Fruit fly (Drosophila melanogaster) whole organism, embryonic: ENCODE data around the gene Mcad.

Experiments used
- Asciz ChIP-seq: fragments of 200-800 bp; sonication (Bioruptor generic); optimal IDR thresholded peaks from 2 replicates; lab custom pipeline; 2017; ENCODE audit warnings: missing biosample characterization, mild to moderate bottlenecking, missing genetic modification characterization, missing genetic modification reagents
- Atf6 ChIP-seq: fragments of 200-800 bp; sonication (Bioruptor generic); IDR thresholded peaks from 2 replicates; pipeline ENCODE4 v1.3.6; 2022; ENCODE audit warnings: missing biosample characterization, missing genetic modification characterization
- CG10654 ChIP-seq: fragments of 200-800 bp; sonication (Bioruptor generic); optimal IDR thresholded peaks from 2 replicates; lab custom pipeline; 2016; ENCODE audit warnings: missing biosample characterization, missing genetic modification characterization
- CG11456 ChIP-seq: fragments of 200-800 bp; sonication (Bioruptor generic); IDR thresholded peaks from 3 replicates; pipeline ENCODE4 v1.3.6; 2022; ENCODE audit warnings: missing biosample characterization, missing genetic modification characterization
- CG11696 ChIP-seq: fragments of 200-800 bp; sonication (Bioruptor generic); IDR thresholded peaks from 2 replicates; pipeline ENCODE4 v1.3.6; 2022; ENCODE audit warnings: missing biosample characterization, missing genetic modification characterization
- CG12236 ChIP-seq: fragments of 200-800 bp; sonication (Bioruptor generic); optimal IDR thresholded peaks from 2 replicates; lab custom pipeline; 2016; ENCODE audit warnings: missing biosample characterization, missing genetic modification characterization
- CG13296 ChIP-seq: fragments of 200-800 bp; sonication (Bioruptor generic); optimal IDR thresholded peaks from 3 replicates; lab custom pipeline; 2018; ENCODE audit warnings: missing biosample characterization, mild to moderate bottlenecking, missing genetic modification characterization
- CG13775 ChIP-seq: fragments of 200-800 bp; sonication (Bioruptor generic); optimal IDR thresholded peaks from 3 replicates; lab custom pipeline; 2017; ENCODE audit warnings: missing biosample characterization, mild to moderate bottlenecking, missing genetic modification characterization
- CG16815 ChIP-seq: fragments of 200-800 bp; sonication (Bioruptor generic); optimal IDR thresholded peaks from 3 replicates; lab custom pipeline; 2017; ENCODE audit warnings: missing biosample characterization, mild to moderate bottlenecking, missing genetic modification characterization
- CG17612 ChIP-seq: fragments of 200-800 bp; sonication (Bioruptor generic); IDR thresholded peaks from 2 replicates; pipeline ENCODE4 v1.3.6; 2022; ENCODE audit warnings: missing biosample characterization, missing genetic modification characterization
- CG17802 ChIP-seq: fragments of 200-800 bp; sonication (Bioruptor generic); optimal IDR thresholded peaks from 2 replicates; lab custom pipeline; 2018; ENCODE audit warnings: missing biosample characterization, mild to moderate bottlenecking, missing genetic modification characterization, moderate library complexity
- CG18599 ChIP-seq: fragments of 200-800 bp; sonication (Bioruptor generic); optimal IDR thresholded peaks from 3 replicates; lab custom pipeline; 2017; ENCODE audit warnings: missing biosample characterization, missing genetic modification characterization, mild to moderate bottlenecking, moderate library complexity, missing genetic modification reagents
- CG2199 ChIP-seq: fragments of 200-800 bp; sonication (Bioruptor generic); IDR thresholded peaks from 3 replicates; pipeline ENCODE4 v1.3.6; 2022; ENCODE audit warnings: missing biosample characterization, missing genetic modification characterization
- CG31365 ChIP-seq: fragments of 200-800 bp; sonication (Bioruptor generic); optimal IDR thresholded peaks from 2 replicates; lab custom pipeline; 2018; ENCODE audit warnings: missing biosample characterization, mild to moderate bottlenecking, missing genetic modification characterization
- CG3847 ChIP-seq: fragments of 200-800 bp; sonication (Bioruptor generic); IDR thresholded peaks from 2 replicates; pipeline ENCODE4 v1.3.6; 2022; ENCODE audit warnings: missing biosample characterization, missing genetic modification characterization
- CG5180 ChIP-seq: fragments of 200-800 bp; sonication (Bioruptor generic); optimal IDR thresholded peaks from 3 replicates; lab custom pipeline; 2017; ENCODE audit warnings: missing biosample characterization, missing genetic modification characterization, mild to moderate bottlenecking, moderate library complexity, missing genetic modification reagents
- CG6175 ChIP-seq: fragments of 200-800 bp; sonication (Bioruptor generic); IDR thresholded peaks from 3 replicates; pipeline ENCODE4 v1.3.6; 2022; ENCODE audit warnings: missing biosample characterization, missing genetic modification characterization
- CG6272 ChIP-seq: fragments of 200-800 bp; sonication (Bioruptor generic); IDR thresholded peaks from 2 replicates; pipeline ENCODE4 v1.3.6; 2022; ENCODE audit warnings: missing biosample characterization, missing genetic modification characterization
- Deaf1 ChIP-seq: fragments of 200-800 bp; optimal IDR thresholded peaks from 3 replicates; lab custom pipeline; 2019; ENCODE audit warnings: missing biosample characterization, mild to moderate bottlenecking, missing genetic modification characterization, moderate library complexity
- H2.0 ChIP-seq: fragments of 200-800 bp; sonication (Bioruptor generic); IDR thresholded peaks from 2 replicates; pipeline ENCODE4 v1.3.6; 2022; ENCODE audit warnings: missing biosample characterization, missing genetic modification characterization
- Hr78 ChIP-seq, 2 experiments: fragments of 200-800 bp in 1 of 2; fragments of >200 bp in 1 of 2; sonication (Bioruptor generic) in 1 of 2; optimal IDR thresholded peaks; 2 replicates each; lab custom pipeline; 2017 to 2019; ENCODE audit warnings: missing biosample characterization in 2 of 2, missing genetic modification characterization in 2 of 2, mild to moderate bottlenecking in 1 of 2, moderate library complexity in 1 of 2
- Jarid2 ChIP-seq: fragments of 200-800 bp; sonication (Bioruptor generic); optimal IDR thresholded peaks from 3 replicates; lab custom pipeline; 2017; ENCODE audit warnings: mild to moderate bottlenecking, missing biosample characterization, missing genetic modification reagents, missing genetic modification characterization
- NfI ChIP-seq: fragments of 200-800 bp; sonication (Bioruptor generic); optimal IDR thresholded peaks from 3 replicates; lab custom pipeline; 2018; ENCODE audit warnings: missing biosample characterization, mild to moderate bottlenecking, missing genetic modification characterization, moderate library complexity
- Sry-δ ChIP-seq: fragments of 200-800 bp; sonication (Bioruptor generic); optimal IDR thresholded peaks from 2 replicates; lab custom pipeline; 2016; ENCODE audit warnings: missing biosample characterization, missing genetic modification characterization
- Trl ChIP-seq, 3 experiments: fragments of >200 bp in 2 of 3; fragments of 200-800 bp in 1 of 3; sonication (Bioruptor generic) in 1 of 3; optimal IDR thresholded peaks; 2 replicates in 1 of 3; 3 replicates in 2 of 3; lab custom pipeline; 2016 to 2017; ENCODE audit warnings: missing biosample characterization in 1 of 3, missing genetic modification characterization in 1 of 3
- Xrp1 ChIP-seq: fragments of 200-800 bp; sonication (Bioruptor generic); IDR thresholded peaks from 2 replicates; pipeline ENCODE4 v1.3.6; 2022; ENCODE audit warnings: missing biosample characterization, missing genetic modification characterization
- abd-A ChIP-seq: fragments of 200-800 bp; sonication (Bioruptor generic); optimal IDR thresholded peaks from 3 replicates; lab custom pipeline; 2019; ENCODE audit warnings: missing biosample characterization, mild to moderate bottlenecking, missing genetic modification characterization, moderate library complexity
- btn ChIP-seq: fragments of 200-800 bp; sonication (Bioruptor generic); optimal IDR thresholded peaks from 2 replicates; lab custom pipeline; 2016; ENCODE audit warnings: missing biosample characterization, missing genetic modification characterization
- cas ChIP-seq: fragments of 200-800 bp; sonication (Bioruptor generic); IDR thresholded peaks from 2 replicates; pipeline ENCODE4 v1.3.6; 2022; ENCODE audit warnings: missing biosample characterization, missing genetic modification characterization
- dati ChIP-seq: fragments of 200-800 bp; sonication (Bioruptor generic); IDR thresholded peaks from 2 replicates; pipeline ENCODE4 v1.3.6; 2022; ENCODE audit warnings: missing biosample characterization, missing genetic modification characterization
- dimm ChIP-seq: fragments of 200-800 bp; sonication (Bioruptor generic); IDR thresholded peaks from 2 replicates; pipeline ENCODE4 v1.3.6; 2022; ENCODE audit warnings: missing biosample characterization, missing genetic modification characterization
- dm ChIP-seq: fragments of 200-800 bp; sonication (Bioruptor generic); optimal IDR thresholded peaks from 3 replicates; lab custom pipeline; 2016; ENCODE audit warnings: missing biosample characterization, missing genetic modification characterization
- dmrt11E ChIP-seq: fragments of 200-800 bp; sonication (Bioruptor generic); optimal IDR thresholded peaks from 3 replicates; lab custom pipeline; 2018; ENCODE audit warnings: missing biosample characterization, mild to moderate bottlenecking, missing genetic modification characterization, moderate library complexity
- exex ChIP-seq: fragments of 200-800 bp; sonication (Bioruptor generic); optimal IDR thresholded peaks from 4 replicates; lab custom pipeline; 2018; ENCODE audit warnings: missing biosample characterization, mild to moderate bottlenecking, missing genetic modification characterization, moderate library complexity
- gsb-n ChIP-seq: fragments of 200-800 bp; sonication (Bioruptor generic); optimal IDR thresholded peaks from 3 replicates; lab custom pipeline; 2018; ENCODE audit warnings: missing biosample characterization, mild to moderate bottlenecking, missing genetic modification characterization
- hbn ChIP-seq: fragments of 200-800 bp; sonication (Bioruptor generic); IDR thresholded peaks from 2 replicates; pipeline ENCODE4 v1.3.6; 2022; ENCODE audit warnings: missing biosample characterization, missing genetic modification characterization; ENCODE audit not compliant: partially characterized antibody
- insv ChIP-seq, 2 experiments: fragments of 200-800 bp; sonication (Bioruptor generic); optimal IDR thresholded peaks; 3 replicates each; lab custom pipeline; 2016 to 2018; ENCODE audit warnings: missing biosample characterization in 2 of 2, missing genetic modification characterization in 2 of 2
- kah ChIP-seq: fragments of 200-800 bp; sonication (Bioruptor generic); optimal IDR thresholded peaks from 2 replicates; lab custom pipeline; 2018; ENCODE audit warnings: missing biosample characterization, mild to moderate bottlenecking, missing genetic modification characterization
- ken ChIP-seq: fragments of 200-800 bp; sonication (Bioruptor generic); IDR thresholded peaks from 3 replicates; pipeline ENCODE4 v1.3.6; 2022; ENCODE audit warnings: missing biosample characterization, missing genetic modification characterization
- kni ChIP-seq: fragments of 200-800 bp; sonication (Bioruptor generic); optimal IDR thresholded peaks from 3 replicates; lab custom pipeline; 2017; ENCODE audit warnings: mild to moderate bottlenecking, missing biosample characterization, missing genetic modification reagents, missing genetic modification characterization
- nerfin-1 ChIP-seq: fragments of 200-800 bp; sonication (Bioruptor generic); optimal IDR thresholded peaks from 3 replicates; lab custom pipeline; 2019; ENCODE audit warnings: missing biosample characterization, mild to moderate bottlenecking, missing genetic modification characterization, moderate library complexity
- oc ChIP-seq: fragments of 200-800 bp; sonication (Bioruptor generic); optimal IDR thresholded peaks from 2 replicates; lab custom pipeline; 2018; ENCODE audit warnings: missing biosample characterization, mild to moderate bottlenecking, missing genetic modification characterization, moderate library complexity
- pum ChIP-seq: fragments of 200-800 bp; sonication (Bioruptor generic); optimal IDR thresholded peaks from 2 replicates; lab custom pipeline; 2016; ENCODE audit warnings: missing biosample characterization, missing genetic modification characterization
- run ChIP-seq: fragments of 200-800 bp; sonication (Bioruptor generic); optimal IDR thresholded peaks from 3 replicates; lab custom pipeline; 2018; ENCODE audit warnings: missing biosample characterization, mild to moderate bottlenecking, missing genetic modification characterization
- scrt ChIP-seq: fragments of 200-800 bp; sonication (Bioruptor generic); optimal IDR thresholded peaks from 2 replicates; lab custom pipeline; 2018; ENCODE audit warnings: missing biosample characterization, mild to moderate bottlenecking, missing genetic modification characterization, moderate library complexity
- seq ChIP-seq: fragments of 200-800 bp; sonication (Bioruptor generic); IDR thresholded peaks from 2 replicates; pipeline ENCODE4 v1.3.6; 2022; ENCODE audit warnings: missing biosample characterization, missing genetic modification characterization
- sim ChIP-seq: fragments of 200-800 bp; sonication (Bioruptor generic); IDR thresholded peaks from 2 replicates; pipeline ENCODE4 v1.3.6; 2022; ENCODE audit warnings: missing biosample characterization, missing genetic modification characterization
- sr ChIP-seq: fragments of 200-800 bp; sonication (Bioruptor generic); IDR thresholded peaks from 3 replicates; pipeline ENCODE4 v1.3.6; 2022; ENCODE audit warnings: missing biosample characterization, missing genetic modification characterization
- unpg ChIP-seq: fragments of 200-800 bp; sonication (Bioruptor generic); optimal IDR thresholded peaks from 3 replicates; lab custom pipeline; 2018; ENCODE audit warnings: missing biosample characterization, mild to moderate bottlenecking, missing genetic modification characterization, moderate library complexity
- vnd ChIP-seq: fragments of 200-800 bp; sonication (Bioruptor generic); IDR thresholded peaks from 3 replicates; pipeline ENCODE4 v1.3.6; 2022; ENCODE audit warnings: missing biosample characterization, missing genetic modification characterization; ENCODE audit not compliant: partially characterized antibody

The Mcad gene

DNA sequence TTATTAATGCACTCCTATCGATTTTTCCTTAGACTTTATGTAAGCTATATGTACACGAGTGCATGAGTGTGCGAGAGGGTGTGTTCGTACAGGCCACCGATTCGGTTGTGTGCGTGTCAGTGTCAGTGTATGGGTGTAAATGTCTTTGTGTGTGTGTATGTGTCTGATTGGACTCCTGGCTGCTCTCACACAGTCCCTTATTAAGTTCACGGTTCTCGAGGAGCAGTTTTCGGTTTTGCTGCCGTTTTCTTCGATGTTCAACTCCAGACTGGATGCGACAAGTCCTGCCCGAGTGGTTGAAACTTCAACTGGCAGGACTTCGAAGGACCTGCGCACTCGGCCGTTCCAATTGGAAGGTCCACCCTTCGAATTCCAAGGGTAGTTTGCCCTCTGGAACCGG is 5.8 kb upstream of the Mcad start (continued):
- no peak for TF ChIP-seq CG6272
- peak; percentile 39; the same call in 1 of the 2 replicates for TF ChIP-seq seq (GFP tag; lab: Robert Waterston, UW)
- no peak for TF ChIP-seq sr (GFP tag; lab: Robert Waterston, UW)
- TF ChIP-seq dmrt11E (tag; lab: Kevin White, UChicago): no peak
- TF ChIP-seq CG17802 (tag; lab: Kevin White, UChicago): peak; percentile 64
- TF ChIP-seq btn (GFP tag; lab: Kevin White, UChicago): no peak
- TF ChIP-seq run (tag; lab: Kevin White, UChicago): no peak
- no peak for TF ChIP-seq hbn (GFP tag; lab: Robert Waterston, UW)
- no peak for TF ChIP-seq Sry-δ (GFP tag; lab: Kevin White, UChicago)
- TF ChIP-seq cas (GFP tag; lab: Robert Waterston, UW): no peak
- no peak for TF ChIP-seq CG12236 (GFP tag; lab: Kevin White, UChicago)
- no peak for TF ChIP-seq CG17612
- no peak for TF ChIP-seq vnd (GFP tag; lab: Robert Waterston, UW)
- TF ChIP-seq dimm (GFP tag; lab: Robert Waterston, UW): no peak
- TF ChIP-seq CG31365: no peak
- no peak for TF ChIP-seq Asciz (GFP tag; lab: Kevin White, UChicago)
- peak; percentile 48 for TF ChIP-seq abd-A
- no peak for TF ChIP-seq Hr78 (GFP tag; optimal IDR thresholded peaks at IDR 0.05; lab: Kevin White, UChicago)
- TF ChIP-seq unpg (GFP tag; lab: Kevin White, UChicago): no peak
- peak in 1 of 2 experiments; percentile 82 for TF ChIP-seq insv (GFP tag; optimal IDR thresholded peaks at IDR 0.05; lab: Kevin White, UChicago)
- peak; percentile 55 for TF ChIP-seq Deaf1 (tag; lab: Kevin White, UChicago)
- TF ChIP-seq CG6175 (GFP tag; lab: Robert Waterston, UW): no peak
- TF ChIP-seq pum (GFP tag; lab: Kevin White, UChicago): no peak
- TF ChIP-seq Atf6 (GFP tag; lab: Robert Waterston, UW): no peak
- TF ChIP-seq nerfin-1 (tag; lab: Kevin White, UChicago): peak; percentile 29
- 0 out of 3 replicates have a peak, but pooled peaks have one; percentile 71 for TF ChIP-seq CG2199 (GFP tag; lab: Robert Waterston, UW)
- no peak for TF ChIP-seq ken (GFP tag; lab: Robert Waterston, UW)
- no peak for TF ChIP-seq Xrp1
- no peak for TF ChIP-seq exex (tag; lab: Kevin White, UChicago)
- TF ChIP-seq CG5180 (GFP tag; lab: Kevin White, UChicago): peak; percentile 55
- peak; percentile 34 for TF ChIP-seq Jarid2 (GFP tag; lab: Kevin White, UChicago)
- peak; percentile 37 for TF ChIP-seq CG18599 (GFP tag; lab: Kevin White, UChicago)
- no peak for TF ChIP-seq dm (GFP tag; lab: Kevin White, UChicago)

DNA sequence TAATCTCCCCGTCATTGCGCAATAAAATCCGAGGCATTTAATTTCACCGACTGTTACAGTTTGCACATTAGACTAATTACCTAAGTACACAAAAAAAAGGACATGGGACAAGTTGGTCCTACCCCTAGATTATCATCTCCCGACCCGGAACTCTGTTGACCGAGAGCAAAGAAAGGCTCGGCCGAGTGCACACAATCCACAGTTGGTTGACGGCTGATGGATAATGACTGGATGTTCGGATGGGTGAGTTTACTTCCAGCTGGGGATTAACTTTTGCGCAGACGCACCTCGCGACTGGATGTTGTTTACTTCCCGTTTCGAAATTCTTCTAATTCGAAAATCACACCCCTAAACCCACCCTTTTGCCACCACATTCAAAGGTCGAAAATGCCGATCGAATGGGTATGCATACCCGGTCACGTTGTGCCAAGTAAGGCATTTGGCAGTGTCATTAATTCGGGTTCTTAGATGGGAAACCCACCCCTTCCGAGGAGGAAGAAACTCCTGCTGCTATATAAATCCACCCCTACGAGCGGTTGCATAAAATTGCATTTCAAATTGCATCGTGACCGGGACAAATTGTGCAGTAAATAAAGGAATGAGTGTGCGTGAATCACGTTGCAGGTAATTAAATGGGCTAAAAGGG is 4.7 kb upstream of the Mcad start:
- TF ChIP-seq dati (GFP tag; lab: Robert Waterston, UW): no peak
- no peak for TF ChIP-seq Trl (optimal IDR thresholded peaks at IDR 0.05; lab: Kevin White, UChicago)
- no peak for TF ChIP-seq Trl (GFP tag; optimal IDR thresholded peaks at IDR 0.05; lab: Kevin White, UChicago)
- no peak for TF ChIP-seq CG11696 (GFP tag; lab: Robert Waterston, UW)
- TF ChIP-seq CG10654 (GFP tag; lab: Kevin White, UChicago): no peak
- TF ChIP-seq kah: peak; percentile 25
- TF ChIP-seq gsb-n (tag; lab: Kevin White, UChicago): peak; percentile 86
- no peak for TF ChIP-seq sim (GFP tag; lab: Robert Waterston, UW)
- no peak for TF ChIP-seq H2.0
- TF ChIP-seq CG3847 (GFP tag; lab: Robert Waterston, UW): no peak
- TF ChIP-seq CG11456: no peak
- TF ChIP-seq Deaf1 (tag; lab: Kevin White, UChicago): peak; percentile 14
- TF ChIP-seq kni (GFP tag; lab: Kevin White, UChicago): peak; percentile 32
- no peak for TF ChIP-seq NfI (GFP tag; lab: Kevin White, UChicago)
- TF ChIP-seq CG13296 (GFP tag; lab: Kevin White, UChicago): no peak
- TF ChIP-seq scrt (GFP tag; lab: Kevin White, UChicago): peak; percentile 88
- peak; percentile 45 for TF ChIP-seq oc (tag; lab: Kevin White, UChicago)
- no peak for TF ChIP-seq CG16815 (GFP tag; lab: Kevin White, UChicago)
- TF ChIP-seq CG13775 (GFP tag; lab: Kevin White, UChicago): no peak
